Worm (Caenorhabditis elegans): Measurements from ENCODE around the gene C50C3.12.

Gene C50C3.12

ce11 chrIII:8176265-8176664, at the start of gene C50C3.12:
C50C3.12 (plus strand) TSS chrIII:8176565.
- TF ChIP-seq sea-1 (GFP tag; conservative IDR thresholded peaks at IDR 0.05): no peak
- TF ChIP-seq scrt-1 (GFP tag; IDR thresholded peaks at IDR 0.05): no peak
- TF ChIP-seq ama-1 (optimal IDR thresholded peaks at IDR 0.05): no peak

ce11 chrIII:8126978-8127377, 49.4 kb upstream of the C50C3.12 start:
- TF ChIP-seq hnd-1 (tag; optimal IDR thresholded peaks at IDR 0.05): no peak
- TF ChIP-seq tra-4 (tag; optimal IDR thresholded peaks at IDR 0.05): no peak
- TF ChIP-seq tbx-11 (GFP tag; IDR thresholded peaks at IDR 0.05): no peak
- no peak for TF ChIP-seq tbx-37 (GFP tag; conservative IDR thresholded peaks at IDR 0.05)
- TF ChIP-seq scrt-1 (GFP tag; IDR thresholded peaks at IDR 0.05): no peak
- TF ChIP-seq hmg-4 (GFP tag; optimal IDR thresholded peaks at IDR 0.05): peak; percentile 71
- TF ChIP-seq aly-1 (tag; optimal IDR thresholded peaks at IDR 0.05): peak; percentile 26
- TF ChIP-seq sea-1 (GFP tag; conservative IDR thresholded peaks at IDR 0.05): peak; percentile 54; the same call in 1 of the 2 replicates
- peak; percentile 58 for TF ChIP-seq F13C5.2 (tag; optimal IDR thresholded peaks at IDR 0.05)

ce11 chrIII:8129195-8129594, 47.2 kb upstream of the C50C3.12 start:
- TF ChIP-seq hmbx-1 (tag; optimal IDR thresholded peaks at IDR 0.05): no peak
- TF ChIP-seq scrt-1 (GFP tag; IDR thresholded peaks at IDR 0.05): no peak
- TF ChIP-seq ets-7 (tag; optimal IDR thresholded peaks at IDR 0.05): no peak
- TF ChIP-seq tbx-37 (GFP tag; conservative IDR thresholded peaks at IDR 0.05): no peak
- TF ChIP-seq sea-1 (GFP tag; conservative IDR thresholded peaks at IDR 0.05): no peak
- no peak for TF ChIP-seq aly-1 (tag; optimal IDR thresholded peaks at IDR 0.05)
- TF ChIP-seq hmg-4 (GFP tag; optimal IDR thresholded peaks at IDR 0.05): no peak
- TF ChIP-seq tbx-11 (GFP tag; IDR thresholded peaks at IDR 0.05): no peak
- no peak for TF ChIP-seq tra-4 (tag; optimal IDR thresholded peaks at IDR 0.05)
- TF ChIP-seq hnd-1 (tag; optimal IDR thresholded peaks at IDR 0.05): no peak
- TF ChIP-seq ceh-36 (tag; optimal IDR thresholded peaks at IDR 0.05): no peak
- TF ChIP-seq flt-1 (GFP tag; IDR thresholded peaks at IDR 0.05): no peak
- no peak for TF ChIP-seq B0310.2 (tag; optimal IDR thresholded peaks at IDR 0.05)
- TF ChIP-seq F13C5.2 (tag; optimal IDR thresholded peaks at IDR 0.05): no peak
- no peak for TF ChIP-seq ceh-13 (GFP tag; optimal IDR thresholded peaks at IDR 0.05)
- TF ChIP-seq pes-1 (GFP tag; IDR thresholded peaks at IDR 0.05): no peak
- no peak for TF ChIP-seq ama-1 (optimal IDR thresholded peaks at IDR 0.05)

- TF ChIP-seq F13C5.2 (tag; optimal IDR thresholded peaks at IDR 0.05) (peak; percentile 17), tbx-11 (GFP tag; IDR thresholded peaks at IDR 0.05) (no peak), hmg-4 (GFP tag; optimal IDR thresholded peaks at IDR 0.05) (peak; percentile 2)
Observed at ce11 chrIII:8130177-8130902, 46.0 kb upstream of the C50C3.12 start, which contains the start of the genes rpl-21 and C14B9.10. rpl-21 (minus strand) TSS chrIII:8130227. C14B9.10 (plus strand) TSS chrIII:8130852.

- TF ChIP-seq hmg-4 (GFP tag; optimal IDR thresholded peaks at IDR 0.05) (peak; percentile 51), B0310.2 (tag; optimal IDR thresholded peaks at IDR 0.05) (no peak)
Observed at ce11 chrIII:8132496-8132895, 43.9 kb upstream of the C50C3.12 start.

- no peak for TF ChIP-seq ceh-36 (tag; optimal IDR thresholded peaks at IDR 0.05)
- TF ChIP-seq B0310.2 (tag; optimal IDR thresholded peaks at IDR 0.05): no peak
- TF ChIP-seq F13C5.2 (tag; optimal IDR thresholded peaks at IDR 0.05): no peak
- TF ChIP-seq flt-1 (GFP tag; IDR thresholded peaks at IDR 0.05): no peak
- TF ChIP-seq pes-1 (GFP tag; IDR thresholded peaks at IDR 0.05): no peak
- no peak for TF ChIP-seq hnd-1 (tag; optimal IDR thresholded peaks at IDR 0.05)
Observed at ce11 chrIII:8133346-8133745, 43.0 kb upstream of the C50C3.12 start, which contains the start of gene C14B9.2. C14B9.2 (plus strand) TSS chrIII:8133665.

- TF ChIP-seq ama-1 (optimal IDR thresholded peaks at IDR 0.05) (peak; percentile 46), pes-1 (GFP tag; IDR thresholded peaks at IDR 0.05) (no peak), hnd-1 (tag; optimal IDR thresholded peaks at IDR 0.05) (no peak)
Observed at ce11 chrIII:8136517-8137099, 39.8 kb upstream of the C50C3.12 start.

ce11 chrIII:8137777-8138176, 38.6 kb upstream of the C50C3.12 start, which contains the start of gene hsp-12.2:
hsp-12.2 (plus strand) TSS chrIII:8138077.
- no peak for TF ChIP-seq B0310.2 (tag; optimal IDR thresholded peaks at IDR 0.05)
- TF ChIP-seq F13C5.2 (tag; optimal IDR thresholded peaks at IDR 0.05): no peak
- no peak for TF ChIP-seq pes-1 (GFP tag; IDR thresholded peaks at IDR 0.05)
- TF ChIP-seq sea-1 (GFP tag; conservative IDR thresholded peaks at IDR 0.05): no peak
- TF ChIP-seq hmbx-1 (tag; optimal IDR thresholded peaks at IDR 0.05): no peak
- TF ChIP-seq hnd-1 (tag; optimal IDR thresholded peaks at IDR 0.05): no peak
- TF ChIP-seq ceh-13 (GFP tag; optimal IDR thresholded peaks at IDR 0.05): no peak
- TF ChIP-seq ets-7 (tag; optimal IDR thresholded peaks at IDR 0.05): no peak
- TF ChIP-seq ama-1 (optimal IDR thresholded peaks at IDR 0.05): no peak

- TF ChIP-seq hnd-1 (tag; optimal IDR thresholded peaks at IDR 0.05): no peak
- no peak for TF ChIP-seq F13C5.2 (tag; optimal IDR thresholded peaks at IDR 0.05)
- TF ChIP-seq ceh-13 (GFP tag; optimal IDR thresholded peaks at IDR 0.05): no peak
- TF ChIP-seq ceh-36 (tag; optimal IDR thresholded peaks at IDR 0.05): no peak
- no peak for TF ChIP-seq aly-1 (tag; optimal IDR thresholded peaks at IDR 0.05)
- no peak for TF ChIP-seq flt-1 (GFP tag; IDR thresholded peaks at IDR 0.05)
- no peak for TF ChIP-seq scrt-1 (GFP tag; IDR thresholded peaks at IDR 0.05)
- TF ChIP-seq tbx-11 (GFP tag; IDR thresholded peaks at IDR 0.05): no peak
- TF ChIP-seq tra-4 (tag; optimal IDR thresholded peaks at IDR 0.05): no peak
- no peak for TF ChIP-seq ets-7 (tag; optimal IDR thresholded peaks at IDR 0.05)
- TF ChIP-seq ama-1 (optimal IDR thresholded peaks at IDR 0.05): no peak
- no peak for TF ChIP-seq hmbx-1 (tag; optimal IDR thresholded peaks at IDR 0.05)
- no peak for TF ChIP-seq pes-1 (GFP tag; IDR thresholded peaks at IDR 0.05)
Observed at ce11 chrIII:8142217-8142616, 34.1 kb upstream of the C50C3.12 start.
